Fruit fly (Drosophila melanogaster): Measurements from ENCODE around the gene alphaTub85E.
A peak's percentile ranks its signal among the peaks of the same experiment; 100 is the strongest.

Gene alphaTub85E

DNA sequence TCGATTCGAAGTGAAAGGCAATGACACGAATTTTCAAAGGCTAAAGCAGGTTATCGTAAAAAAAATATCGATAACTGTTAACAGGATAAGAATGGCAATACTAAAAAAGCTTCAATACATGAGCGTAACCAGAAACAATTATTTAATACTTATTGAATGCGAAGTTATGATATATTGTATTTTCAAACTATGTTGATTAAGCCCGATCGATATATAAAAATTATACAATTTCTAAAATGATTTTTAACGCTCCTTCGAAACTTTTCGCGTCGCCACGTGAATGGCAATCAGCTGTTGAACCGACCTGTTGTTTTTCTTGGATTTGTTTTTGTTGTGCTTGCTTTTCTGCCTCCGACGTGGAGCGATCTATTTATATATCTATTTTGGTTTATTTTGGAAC is 23.1 kb upstream of the alphaTub85E start, which contains the start of the genes Alg12 and Rpt3R:
Gene Alg12, plus strand, starts transcription at position 305 of the 400 bp plus-strand sequence.
Gene Rpt3R, minus strand, starts transcription at position 324 of the 400 bp plus-strand sequence.
- TF ChIP-seq Crg-1 (GFP tag; optimal IDR thresholded peaks at IDR 0.05) (peak; percentile 19), Clk (GFP tag; optimal IDR thresholded peaks at IDR 0.05) (no peak), CG33017 (tag; optimal IDR thresholded peaks at IDR 0.05) (no peak), ovo (GFP tag; optimal IDR thresholded peaks at IDR 0.05) (no peak), CG14711 (tag; optimal IDR thresholded peaks at IDR 0.05) (peak; percentile 71), CG12768 (GFP tag; optimal IDR thresholded peaks at IDR 0.05) (no peak), kay (GFP tag; ENCODE audit: borderline replicate concordance) (no peak), tj (GFP tag; optimal IDR thresholded peaks at IDR 0.05) (no peak), CG7101 (tag; optimal IDR thresholded peaks at IDR 0.05) (no peak), CG1620 (GFP tag; optimal IDR thresholded peaks at IDR 0.05) (no peak), toe (GFP tag; optimal IDR thresholded peaks at IDR 0.05) (no peak), cnc (optimal IDR thresholded peaks at IDR 0.05) (no peak), CG5204 (GFP tag; optimal IDR thresholded peaks at IDR 0.05) (no peak), cic (GFP tag; optimal IDR thresholded peaks at IDR 0.05) (no peak), Mnt (GFP tag; optimal IDR thresholded peaks at IDR 0.05) (no peak), bab1 (GFP tag; optimal IDR thresholded peaks at IDR 0.05) (peak; percentile 21), Hr96 (GFP tag; optimal IDR thresholded peaks at IDR 0.05) (no peak), CG11617 (GFP tag; optimal IDR thresholded peaks at IDR 0.05) (peak; percentile 4), CG7045 (GFP tag; optimal IDR thresholded peaks at IDR 0.05) (no peak), pad (GFP tag; optimal IDR thresholded peaks at IDR 0.05) (no peak)

DNA sequence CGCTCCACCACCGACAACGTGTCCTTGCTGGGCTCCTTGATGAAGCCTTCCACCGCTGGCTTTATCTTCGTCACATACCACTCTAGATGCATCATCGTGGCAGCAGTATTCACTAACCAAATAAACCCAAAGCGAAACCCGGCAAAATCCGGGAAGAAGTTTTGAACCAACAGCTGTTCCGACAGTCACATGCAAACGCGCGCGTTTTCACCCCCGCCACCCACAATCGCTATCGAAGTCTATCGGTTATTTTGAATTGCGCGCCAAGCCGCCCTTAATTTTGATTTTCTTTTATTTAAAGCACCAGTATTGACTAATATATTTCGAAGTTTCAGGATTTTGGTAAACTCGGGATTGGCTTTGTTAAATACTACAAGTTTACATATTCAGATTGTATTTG is 21.4 kb upstream of the alphaTub85E start, which contains the start of gene Tti1:
Gene Tti1, minus strand, starts transcription at position 200 of the 400 bp plus-strand sequence.
- no peak for TF ChIP-seq CG7045 (GFP tag; optimal IDR thresholded peaks at IDR 0.05)
- no peak for TF ChIP-seq CG11617 (GFP tag; optimal IDR thresholded peaks at IDR 0.05)
- TF ChIP-seq tj (GFP tag; optimal IDR thresholded peaks at IDR 0.05), result no peak
- no peak for TF ChIP-seq Clk (GFP tag; optimal IDR thresholded peaks at IDR 0.05)

DNA sequence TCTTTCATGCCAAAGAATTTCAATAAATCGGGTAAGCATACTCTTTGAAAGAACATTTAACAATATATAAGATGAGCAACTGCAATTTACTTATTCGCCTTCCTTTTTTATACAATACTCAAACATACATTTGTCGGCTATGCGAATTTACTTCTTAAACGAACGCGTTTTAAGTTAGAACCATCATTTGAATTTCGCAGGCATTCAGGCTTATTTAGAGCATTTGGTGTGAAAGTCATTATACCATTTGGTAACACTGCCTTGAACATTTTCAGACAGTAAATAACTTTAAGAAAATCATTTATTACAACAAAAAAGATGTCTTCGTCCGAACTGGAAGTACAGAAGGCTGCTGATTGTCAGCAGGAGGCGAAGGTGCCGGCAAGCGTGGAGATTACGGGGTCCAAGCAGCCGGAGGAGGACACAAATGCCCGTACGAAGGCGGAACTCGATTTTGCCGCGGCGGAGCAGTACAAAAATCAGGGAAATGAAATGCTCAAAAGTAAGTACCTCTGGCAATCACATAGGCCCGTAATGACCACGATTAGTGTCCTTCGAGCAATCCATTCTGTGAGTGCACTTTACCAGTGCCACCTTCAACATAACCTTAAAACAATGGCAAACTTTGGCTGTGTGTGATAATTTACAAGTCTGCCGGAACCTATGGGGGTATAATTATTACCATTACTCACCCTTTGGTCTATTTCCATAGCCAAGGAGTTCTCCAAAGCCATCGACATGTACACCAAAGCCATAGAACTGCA is 15.0 kb upstream of the alphaTub85E start:
- TF ChIP-seq cic (GFP tag; optimal IDR thresholded peaks at IDR 0.05), result no peak
- no peak for TF ChIP-seq CG33017 (tag; optimal IDR thresholded peaks at IDR 0.05)
- no peak for TF ChIP-seq kay (GFP tag; ENCODE audit: borderline replicate concordance)
- no peak for TF ChIP-seq tj (GFP tag; optimal IDR thresholded peaks at IDR 0.05)
- TF ChIP-seq CG7101 (tag; optimal IDR thresholded peaks at IDR 0.05), result no peak
- TF ChIP-seq Hr96 (GFP tag; optimal IDR thresholded peaks at IDR 0.05), result no peak
- no peak for TF ChIP-seq CG12768 (GFP tag; optimal IDR thresholded peaks at IDR 0.05)
- no peak for TF ChIP-seq CG5204 (GFP tag; optimal IDR thresholded peaks at IDR 0.05)
- TF ChIP-seq cnc (optimal IDR thresholded peaks at IDR 0.05), result no peak

DNA sequence ATGACTTTTGCATAAGTTTGCCTTT is 14.6 kb upstream of the alphaTub85E start, which contains the start of gene PpD3:
Gene PpD3, plus strand, starts transcription at position 1 of the 25 bp plus-strand sequence.
- TF ChIP-seq CG7045 (GFP tag; optimal IDR thresholded peaks at IDR 0.05), result no peak
- no peak for TF ChIP-seq bab1 (GFP tag; optimal IDR thresholded peaks at IDR 0.05)
- TF ChIP-seq cic (GFP tag; optimal IDR thresholded peaks at IDR 0.05), result no peak
- no peak for TF ChIP-seq ovo (GFP tag; optimal IDR thresholded peaks at IDR 0.05)
- no peak for TF ChIP-seq toe (GFP tag; optimal IDR thresholded peaks at IDR 0.05)
- no peak for TF ChIP-seq CG5204 (GFP tag; optimal IDR thresholded peaks at IDR 0.05)

DNA sequence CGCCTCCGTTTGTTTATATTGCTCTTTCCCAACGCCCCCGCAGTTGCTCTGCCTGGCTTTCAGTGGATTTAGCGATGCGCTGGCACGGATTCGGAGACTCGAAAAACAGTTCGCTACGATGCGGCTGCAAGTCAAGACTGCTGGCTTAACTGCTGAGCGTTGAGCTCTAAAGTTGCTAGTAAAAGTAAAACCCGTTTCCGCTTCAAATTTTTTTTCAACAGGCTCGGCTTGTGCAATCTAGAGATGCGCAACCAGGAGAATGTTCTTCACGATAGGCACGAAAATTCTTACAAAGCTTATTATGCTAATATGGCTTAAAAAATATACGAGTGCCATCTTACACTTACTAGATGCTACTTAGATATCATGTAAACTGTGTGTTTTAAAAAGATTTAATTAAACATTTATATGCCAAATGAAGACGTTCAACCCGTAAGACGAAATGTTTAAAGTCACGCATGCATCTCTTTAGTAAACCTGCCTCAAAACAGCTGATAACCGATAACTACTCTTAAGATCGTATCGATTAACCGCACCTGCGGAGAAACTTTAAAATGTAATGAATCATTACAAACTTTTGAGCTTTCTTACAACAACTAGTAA is 14.3 kb upstream of the alphaTub85E start, which contains the start of gene CG12948:
Gene CG12948, minus strand, starts transcription at position 473 of the 603 bp plus-strand sequence.
- TF ChIP-seq CG11617 (GFP tag; optimal IDR thresholded peaks at IDR 0.05) (peak; percentile 61), ovo (GFP tag; optimal IDR thresholded peaks at IDR 0.05) (no peak), kay (GFP tag; ENCODE audit: borderline replicate concordance) (no peak), Mnt (GFP tag; optimal IDR thresholded peaks at IDR 0.05) (peak; percentile 61), cnc (optimal IDR thresholded peaks at IDR 0.05) (no peak), pad (GFP tag; optimal IDR thresholded peaks at IDR 0.05) (peak; percentile 40), Clk (GFP tag; optimal IDR thresholded peaks at IDR 0.05) (no peak), CG33017 (tag; optimal IDR thresholded peaks at IDR 0.05) (peak; percentile 64), tj (GFP tag; optimal IDR thresholded peaks at IDR 0.05) (peak; percentile 43), Hr96 (GFP tag; optimal IDR thresholded peaks at IDR 0.05) (no peak), bab1 (GFP tag; optimal IDR thresholded peaks at IDR 0.05) (peak; percentile 68), CG14711 (tag; optimal IDR thresholded peaks at IDR 0.05) (peak; percentile 63), toe (GFP tag; optimal IDR thresholded peaks at IDR 0.05) (no peak), CG1620 (GFP tag; optimal IDR thresholded peaks at IDR 0.05) (peak; percentile 65), CG5204 (GFP tag; optimal IDR thresholded peaks at IDR 0.05) (no peak), CG12768 (GFP tag; optimal IDR thresholded peaks at IDR 0.05) (peak; percentile 36), CG7101 (tag; optimal IDR thresholded peaks at IDR 0.05) (peak; percentile 77), Crg-1 (GFP tag; optimal IDR thresholded peaks at IDR 0.05) (peak; percentile 43), cic (GFP tag; optimal IDR thresholded peaks at IDR 0.05) (peak; percentile 9), CG7045 (GFP tag; optimal IDR thresholded peaks at IDR 0.05) (peak; percentile 27)

DNA sequence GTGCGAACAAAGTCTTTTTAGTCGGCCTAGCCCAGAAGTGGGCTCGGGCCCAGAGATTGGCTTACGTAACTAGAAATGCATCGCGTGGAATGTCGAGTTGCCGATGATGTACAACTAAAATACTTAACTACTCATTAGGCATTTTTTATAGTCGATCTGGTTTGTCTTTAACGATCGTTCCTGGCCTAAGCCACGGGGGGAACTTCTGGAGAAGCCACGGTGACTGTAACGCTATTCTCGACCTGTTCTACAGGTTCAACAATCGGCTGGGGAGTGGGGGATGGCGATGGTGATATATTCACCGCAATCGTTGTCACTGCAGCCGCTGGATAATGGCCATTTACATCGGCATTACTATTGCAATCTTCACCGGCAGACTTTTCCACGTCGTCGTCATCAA is 13.2 kb upstream of the alphaTub85E start, which contains the start of gene CG34409:
Gene CG34409, minus strand, starts transcription at position 101 of the 400 bp plus-strand sequence.
- TF ChIP-seq CG1620 (GFP tag; optimal IDR thresholded peaks at IDR 0.05) (no peak), CG12768 (GFP tag; optimal IDR thresholded peaks at IDR 0.05) (no peak), kay (GFP tag; ENCODE audit: borderline replicate concordance) (no peak), CG7045 (GFP tag; optimal IDR thresholded peaks at IDR 0.05) (no peak), cnc (optimal IDR thresholded peaks at IDR 0.05) (no peak), cic (GFP tag; optimal IDR thresholded peaks at IDR 0.05) (no peak)
